Worm (Caenorhabditis elegans) whole organism, young adult: ENCODE results near the gene wars-1.

Experiments used
- B0261.1 ChIP-seq: sonication (generic microtip); optimal IDR thresholded peaks from 2 replicates; lab custom pipeline; 2016; ENCODE audit warnings: mild to moderate bottlenecking, missing genetic modification characterization, moderate library complexity, missing compliant biosample characterization
- F23B12.7 ChIP-seq: sonication (generic microtip); optimal IDR thresholded peaks from 2 replicates; lab custom pipeline; 2017; ENCODE audit warnings: missing genetic modification characterization, mild to moderate bottlenecking, missing compliant biosample characterization, antibody characterized with exemption, moderate library complexity; ENCODE audit not compliant: insufficient read depth
- F55B11.4 ChIP-seq: sonication (generic microtip); optimal IDR thresholded peaks from 2 replicates; lab custom pipeline; 2016; ENCODE audit warnings: missing compliant biosample characterization, missing genetic modification characterization, borderline replicate concordance; ENCODE audit not compliant: insufficient read depth
- F57A8.1 ChIP-seq: fragments of 200-800 bp; sonication (Bioruptor generic); optimal IDR thresholded peaks from 2 replicates; lab custom pipeline; 2018; ENCODE audit warnings: mild to moderate bottlenecking, missing genetic modification characterization, moderate library complexity, missing compliant biosample characterization
- T07F8.4 ChIP-seq: sonication (generic microtip); optimal IDR thresholded peaks from 2 replicates; lab custom pipeline; 2016; ENCODE audit warnings: mild to moderate bottlenecking, missing genetic modification characterization, moderate library complexity, missing compliant biosample characterization
- Y53G8AR.9 ChIP-seq: fragments of 200-800 bp; sonication (Bioruptor generic); conservative IDR thresholded peaks from 2 replicates; pipeline ENCODE4 v1.3.6; 2022; ENCODE audit warnings: missing genetic modification reagents, missing genetic modification characterization, missing compliant biosample characterization
- Y56A3A.18 ChIP-seq: fragments of 200-800 bp; sonication (Bioruptor generic); IDR thresholded peaks from 2 replicates; pipeline ENCODE4 v1.3.6; 2022; ENCODE audit warnings: missing genetic modification reagents, missing genetic modification characterization, missing compliant biosample characterization
- Y67H2A.10 ChIP-seq: fragments of 200-800 bp; sonication (Bioruptor generic); conservative IDR thresholded peaks from 2 replicates; pipeline ENCODE4 v1.3.6; 2022; ENCODE audit warnings: missing genetic modification reagents, missing genetic modification characterization, missing compliant biosample characterization
- aptf-3 ChIP-seq: fragments of 200-800 bp; sonication (Bioruptor generic); IDR thresholded peaks from 2 replicates; pipeline ENCODE4 v1.3.6; 2022; ENCODE audit warnings: missing genetic modification characterization, missing compliant biosample characterization
- atf-7 ChIP-seq: sonication (generic microtip); optimal IDR thresholded peaks from 2 replicates; lab custom pipeline; 2017; ENCODE audit warnings: mild to moderate bottlenecking, missing genetic modification characterization, missing compliant biosample characterization
- athp-1 ChIP-seq: sonication (generic microtip); optimal IDR thresholded peaks from 2 replicates; lab custom pipeline; 2017; ENCODE audit warnings: mild to moderate bottlenecking, missing genetic modification characterization, missing compliant biosample characterization
- attf-6 ChIP-seq: fragments of 200-800 bp; sonication (Bioruptor generic); IDR thresholded peaks from 2 replicates; pipeline ENCODE4 v1.3.6; 2022; ENCODE audit warnings: missing genetic modification reagents, missing genetic modification characterization, missing compliant biosample characterization
- bed-1 ChIP-seq: fragments of 200-800 bp; sonication (Bioruptor generic); IDR thresholded peaks from 2 replicates; pipeline ENCODE4 v1.3.6; 2022; ENCODE audit warnings: missing genetic modification reagents, missing genetic modification characterization, missing compliant biosample characterization
- ccch-3 ChIP-seq: fragments of 200-800 bp; sonication (Bioruptor generic); optimal IDR thresholded peaks from 2 replicates; lab custom pipeline; 2018; ENCODE audit warnings: mild to moderate bottlenecking, missing genetic modification characterization, missing compliant biosample characterization
- cebp-1 ChIP-seq, 2 experiments: fragments of 200-800 bp in 1 of 2; sonication (Bioruptor generic) in 1 of 2; sonication (generic microtip) in 1 of 2; IDR thresholded peaks in 1 of 2; optimal IDR thresholded peaks in 1 of 2; 2 replicates each; pipeline versions ENCODE4 v1.3.6 to Lab custom; 2017 to 2022; ENCODE audit warnings: missing compliant biosample characterization in 2 of 2, missing genetic modification characterization in 2 of 2, mild to moderate bottlenecking in 1 of 2, missing genetic modification reagents in 1 of 2, moderate library complexity in 1 of 2
- cebp-2 ChIP-seq: fragments of 200-800 bp; sonication (Bioruptor generic); IDR thresholded peaks from 2 replicates; pipeline ENCODE4 v1.3.6; 2022; ENCODE audit warnings: missing genetic modification characterization, missing compliant biosample characterization
- ceh-40 ChIP-seq: fragments of 200-800 bp; sonication (Bioruptor generic); IDR thresholded peaks from 2 replicates; pipeline ENCODE4 v1.3.6; 2022; ENCODE audit warnings: missing genetic modification characterization, missing compliant biosample characterization
- ceh-91 ChIP-seq: fragments of 200-800 bp; sonication (Bioruptor generic); IDR thresholded peaks from 2 replicates; pipeline ENCODE4 v1.3.6; 2022; ENCODE audit warnings: missing genetic modification reagents, missing genetic modification characterization, missing compliant biosample characterization
- dox-1 ChIP-seq: fragments of 200-800 bp; sonication (Bioruptor generic); IDR thresholded peaks from 2 replicates; pipeline ENCODE4 v1.3.6; 2022; ENCODE audit warnings: missing genetic modification reagents, missing genetic modification characterization, missing compliant biosample characterization
- efl-1 ChIP-seq: fragments of 150-350 bp; optimal IDR thresholded peaks from 2 replicates; lab custom pipeline; 2014; ENCODE audit warnings: missing biosample characterization, missing genetic modification reagents, missing genetic modification characterization
- egl-18 ChIP-seq: fragments of 200-800 bp; sonication (Bioruptor generic); IDR thresholded peaks from 2 replicates; pipeline ENCODE4 v1.3.6; 2022; ENCODE audit warnings: missing genetic modification reagents, missing genetic modification characterization, missing compliant biosample characterization
- ekl-4 ChIP-seq: fragments of 200-800 bp; sonication (Bioruptor generic); IDR thresholded peaks from 2 replicates; pipeline ENCODE4 v1.3.6; 2022; ENCODE audit warnings: missing genetic modification reagents, missing genetic modification characterization, missing compliant biosample characterization
- fkh-3 ChIP-seq: sonication (generic microtip); optimal IDR thresholded peaks from 2 replicates; lab custom pipeline; 2016; ENCODE audit warnings: mild to moderate bottlenecking, missing genetic modification characterization, missing compliant biosample characterization
- hmg-1.2 ChIP-seq: fragments of 200-800 bp; sonication (Bioruptor generic); IDR thresholded peaks from 2 replicates; pipeline ENCODE4 v1.3.6; 2022; ENCODE audit warnings: missing genetic modification reagents, missing genetic modification characterization, missing compliant biosample characterization
- hmg-20 ChIP-seq: fragments of 200-800 bp; sonication (Bioruptor generic); IDR thresholded peaks from 2 replicates; pipeline ENCODE4 v1.3.6; 2022; ENCODE audit warnings: missing genetic modification reagents, missing genetic modification characterization, missing compliant biosample characterization
- lag-1 ChIP-seq: fragments of 200-800 bp; sonication (Bioruptor generic); IDR thresholded peaks from 2 replicates; pipeline ENCODE4 v1.3.6; 2022; ENCODE audit warnings: missing genetic modification reagents, missing genetic modification characterization, missing compliant biosample characterization
- lin-54 ChIP-seq: fragments of 200-800 bp; sonication (Bioruptor generic); optimal IDR thresholded peaks from 2 replicates; lab custom pipeline; 2018; ENCODE audit warnings: mild to moderate bottlenecking, missing genetic modification characterization, missing compliant biosample characterization
- madf-8 ChIP-seq: fragments of 200-800 bp; sonication (Bioruptor generic); conservative IDR thresholded peaks from 2 replicates; pipeline ENCODE4 v1.3.6; 2022; ENCODE audit warnings: missing genetic modification reagents, missing genetic modification characterization, missing compliant biosample characterization
- mel-28 ChIP-seq: sonication (generic microtip); optimal IDR thresholded peaks from 2 replicates; lab custom pipeline; 2016; ENCODE audit warnings: borderline replicate concordance, mild to moderate bottlenecking, missing genetic modification characterization, missing compliant biosample characterization
- mxl-1 ChIP-seq: sonication (generic microtip); optimal IDR thresholded peaks from 2 replicates; lab custom pipeline; 2016; ENCODE audit warnings: missing genetic modification characterization, missing compliant biosample characterization
- nhr-27 ChIP-seq: fragments of 200-800 bp; sonication (Bioruptor generic); optimal IDR thresholded peaks from 2 replicates; lab custom pipeline; 2018; ENCODE audit warnings: mild to moderate bottlenecking, missing genetic modification characterization, moderate library complexity, missing compliant biosample characterization
- nhr-80 ChIP-seq: sonication (generic microtip); optimal IDR thresholded peaks from 2 replicates; lab custom pipeline; 2016; ENCODE audit warnings: missing genetic modification characterization, missing compliant biosample characterization
- nhr-90 ChIP-seq: sonication (generic microtip); optimal IDR thresholded peaks from 2 replicates; lab custom pipeline; 2016; ENCODE audit warnings: missing genotype, mild to moderate bottlenecking, missing genetic modification characterization, missing compliant biosample characterization
- pha-4 ChIP-seq: fragments of 150-350 bp; sonication (generic microtip); optimal IDR thresholded peaks from 2 replicates; lab custom pipeline; 2014; ENCODE audit warnings: missing biosample characterization, missing genetic modification reagents, missing genetic modification characterization
- rec-8 ChIP-seq, 2 experiments: sonication (generic microtip); optimal IDR thresholded peaks; 2 replicates each; lab custom pipeline; 2016; ENCODE audit warnings: mild to moderate bottlenecking in 2 of 2, missing genetic modification characterization in 2 of 2, missing genetic modification reagents in 2 of 2, missing genotype in 2 of 2, missing biosample characterization in 1 of 2, missing compliant biosample characterization in 1 of 2, moderate library complexity in 1 of 2
- repo-1 ChIP-seq: sonication (generic microtip); optimal IDR thresholded peaks from 2 replicates; lab custom pipeline; 2017; ENCODE audit warnings: mild to moderate bottlenecking, missing genetic modification characterization, missing compliant biosample characterization
- snpc-4 ChIP-seq, 5 experiments: fragments of 150-350 bp in 1 of 5; sonication (generic microtip) in 4 of 5; optimal IDR thresholded peaks; 2 replicates each; lab custom pipeline; 2014 to 2018; ENCODE audit warnings: missing genetic modification characterization in 5 of 5, missing biosample characterization in 3 of 5, antibody characterized with exemption in 2 of 5, mild to moderate bottlenecking in 2 of 5, missing compliant biosample characterization in 2 of 5, missing genotype in 2 of 5, moderate library complexity in 2 of 5, missing genetic modification reagents in 1 of 5
- sptf-2 ChIP-seq: fragments of 200-800 bp; sonication (Bioruptor generic); optimal IDR thresholded peaks from 2 replicates; lab custom pipeline; 2018; ENCODE audit warnings: mild to moderate bottlenecking, missing genetic modification characterization, missing compliant biosample characterization
- tbx-9 ChIP-seq: sonication (generic microtip); optimal IDR thresholded peaks from 2 replicates; lab custom pipeline; 2016; ENCODE audit warnings: borderline replicate concordance, missing genetic modification characterization, inconsistent platforms, missing compliant biosample characterization
- zim-3 ChIP-seq: sonication (generic microtip); optimal IDR thresholded peaks from 2 replicates; lab custom pipeline; 2017; ENCODE audit warnings: mild to moderate bottlenecking, missing genetic modification characterization, moderate library complexity, missing compliant biosample characterization
- ztf-18 ChIP-seq: sonication (generic microtip); optimal IDR thresholded peaks from 2 replicates; lab custom pipeline; 2016; ENCODE audit warnings: missing genotype, mild to moderate bottlenecking, missing genetic modification characterization, missing compliant biosample characterization
- ztf-22 ChIP-seq: fragments of 200-800 bp; sonication (Bioruptor generic); optimal IDR thresholded peaks from 2 replicates; lab custom pipeline; 2018; ENCODE audit warnings: mild to moderate bottlenecking, missing genetic modification characterization, moderate library complexity, missing compliant biosample characterization
- ztf-26 ChIP-seq: sonication (generic microtip); optimal IDR thresholded peaks from 2 replicates; lab custom pipeline; 2017; ENCODE audit warnings: missing genetic modification characterization, missing compliant biosample characterization

Gene wars-1

DNA sequence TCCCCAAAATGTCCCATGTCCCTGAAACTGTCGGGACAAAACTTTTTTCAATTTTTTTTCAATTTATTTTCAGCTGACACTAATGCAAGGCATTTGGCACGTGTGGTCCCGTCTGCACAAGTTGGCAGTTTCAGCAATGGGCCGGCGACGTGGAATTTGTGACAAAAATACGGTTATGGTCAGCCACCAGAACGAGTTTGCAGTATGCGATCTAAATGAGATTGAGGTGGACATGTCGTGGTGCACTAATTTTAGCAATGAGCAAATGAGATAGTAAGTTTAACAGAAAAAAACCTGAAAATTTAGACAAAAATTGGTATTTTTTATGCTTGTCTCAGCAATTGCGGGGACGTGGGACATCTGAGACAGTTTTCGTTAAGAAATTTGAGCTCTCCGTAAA, 16.6 kb downstream of the wars-1 start:
- TF ChIP-seq F23B12.7 (no peak), snpc-4 (GFP tag; optimal IDR thresholded peaks at IDR 0.05; lab: Kevin White, UChicago) (no peak), snpc-4 (tag; optimal IDR thresholded peaks at IDR 0.05; lab: Kevin White, UChicago) (no peak)

DNA sequence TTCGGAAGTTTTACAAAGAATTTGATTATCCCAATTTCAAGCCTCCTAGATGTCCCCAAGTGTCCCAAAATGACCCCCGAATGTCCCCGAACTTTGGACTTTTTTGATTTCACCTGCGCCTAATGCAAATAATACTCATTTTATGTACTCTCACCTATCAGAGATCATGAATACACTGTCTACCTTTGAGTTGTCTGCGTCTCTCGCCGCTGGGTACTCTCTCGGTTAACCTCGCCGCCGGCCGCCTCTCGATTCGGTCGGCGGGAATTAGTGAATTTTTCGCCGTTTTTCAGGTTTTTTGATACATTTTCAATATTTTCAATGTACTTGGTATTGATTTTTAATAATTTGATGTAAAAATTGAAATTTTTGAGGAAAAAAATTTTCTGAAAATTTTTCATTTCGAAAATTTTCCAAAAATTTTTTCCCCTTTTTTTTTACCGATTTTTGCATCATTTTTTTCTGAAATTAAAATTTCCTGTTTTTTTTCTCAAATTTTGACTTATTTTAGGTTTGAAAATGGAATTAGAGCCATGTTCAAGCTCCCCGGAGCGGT, 20.1 kb downstream of the wars-1 start, which contains the start of gene nhr-65:
Gene nhr-65 (plus strand): TSS at position 506 of the 556 bp plus-strand sequence.
- TF ChIP-seq sptf-2 (GFP tag; lab: Kevin White, UChicago) (no peak), bed-1 (no peak), snpc-4 (GFP tag; optimal IDR thresholded peaks at IDR 0.05; lab: Kevin White, UChicago) (no peak), snpc-4 (tag; optimal IDR thresholded peaks at IDR 0.05; lab: Kevin White, UChicago) (peak in 1 of 4 experiments; percentile 24), nhr-80 (tag; lab: Kevin White, UChicago) (peak; percentile 24), ccch-3 (GFP tag; lab: Kevin White, UChicago) (no peak), ztf-22 (no peak), egl-18 (GFP tag; lab: Robert Waterston, UW) (no peak), hmg-1.2 (peak; percentile 92), Y56A3A.18 (GFP tag; lab: Robert Waterston, UW) (no peak), tbx-9 (tag; lab: Kevin White, UChicago) (no peak), attf-6 (GFP tag; lab: Robert Waterston, UW) (no peak), cebp-2 (GFP tag; lab: Robert Waterston, UW) (no peak), mel-28 (no peak), Y53G8AR.9 (GFP tag; lab: Robert Waterston, UW) (no peak), Y67H2A.10 (GFP tag; lab: Robert Waterston, UW) (no peak), zim-3 (tag; lab: Kevin White, UChicago) (no peak), nhr-90 (tag; lab: Kevin White, UChicago) (no peak), mxl-1 (tag; lab: Kevin White, UChicago) (no peak), ceh-40 (GFP tag; lab: Robert Waterston, UW) (no peak), efl-1 (GFP tag; lab: Kevin White, UChicago) (no peak), repo-1 (tag; lab: Kevin White, UChicago) (no peak), T07F8.4 (tag; lab: Kevin White, UChicago) (no peak), ceh-91 (GFP tag; lab: Robert Waterston, UW) (no peak), aptf-3 (no peak), cebp-1 (GFP tag; IDR thresholded peaks at IDR 0.05; lab: Robert Waterston, UW) (no peak), cebp-1 (tag; optimal IDR thresholded peaks at IDR 0.05; lab: Kevin White, UChicago) (no peak), hmg-20 (GFP tag; lab: Robert Waterston, UW) (no peak), ztf-26 (tag; lab: Kevin White, UChicago) (no peak), F57A8.1 (GFP tag; lab: Kevin White, UChicago) (no peak), ztf-18 (tag; lab: Kevin White, UChicago) (no peak), dox-1 (GFP tag; lab: Robert Waterston, UW) (0 out of 2 replicates have a peak, but pooled peaks have one; percentile 30), athp-1 (tag; lab: Kevin White, UChicago) (no peak), ekl-4 (GFP tag; lab: Robert Waterston, UW) (no peak), lin-54 (GFP tag; lab: Kevin White, UChicago) (no peak), rec-8 (tag; optimal IDR thresholded peaks at IDR 0.05; lab: Kevin White, UChicago) (no peak), nhr-27 (tag; lab: Kevin White, UChicago) (no peak), pha-4 (tag; lab: Kevin White, UChicago) (peak; percentile 3), F55B11.4 (no peak), B0261.1 (no peak), atf-7 (tag; lab: Kevin White, UChicago) (no peak), madf-8 (GFP tag; lab: Robert Waterston, UW) (no peak), fkh-3 (no peak), lag-1 (GFP tag; lab: Robert Waterston, UW) (no peak)
